Worm (Caenorhabditis elegans) whole organism, early embryonic: ENCODE measurements around the gene Y53C12A.11.

Source experiments
- ama-1 ChIP-seq: fragments of 150-350 bp; optimal IDR thresholded peaks from 2 replicates; lab custom pipeline; 2014
- sea-1 ChIP-seq: fragments of 200-800 bp; sonication (Bioruptor generic); conservative IDR thresholded peaks from 2 replicates; pipeline ENCODE4 v1.3.6; 2022; ENCODE audit warnings: missing genetic modification characterization, missing compliant biosample characterization

ce11 chrII:9764696-9765095 is 46.2 kb upstream of the Y53C12A.11 start:
- TF ChIP-seq sea-1 (no peak), ama-1 (lab: Kevin White, UChicago) (no peak)
